Worm (Caenorhabditis elegans): ENCODE measurements around the gene tsp-17.

tsp-17 gene

ce11 chrX:3697623-3698022 lies 16.7 kb downstream of the tsp-17 start:
- TF ChIP-seq nhr-76 (tag; optimal IDR thresholded peaks at IDR 0.05), result no peak
- no peak for TF ChIP-seq dpl-1 (GFP tag; optimal IDR thresholded peaks at IDR 0.05)
- peak; percentile 60 for TF ChIP-seq F37D6.2 (tag; optimal IDR thresholded peaks at IDR 0.05)
- TF ChIP-seq ZK337.2 (GFP tag; IDR thresholded peaks at IDR 0.05), result peak; percentile 62; the same call in 1 of the 2 replicates
- peak; percentile 66 for TF ChIP-seq spr-1 (tag; optimal IDR thresholded peaks at IDR 0.05)
- TF ChIP-seq madf-5 (GFP tag; IDR thresholded peaks at IDR 0.05), result peak in 1 of 2 experiments; percentile 56; a peak in 1 of 4 replicates
- no peak for TF ChIP-seq ceh-82 (tag; optimal IDR thresholded peaks at IDR 0.05)
- TF ChIP-seq sdz-12 (GFP tag; optimal IDR thresholded peaks at IDR 0.05), result no peak
- TF ChIP-seq lin-1 (GFP tag; IDR thresholded peaks at IDR 0.05), result peak; percentile 87
- peak; percentile 19 for TF ChIP-seq nhr-11 (tag; optimal IDR thresholded peaks at IDR 0.05)
- peak; percentile 59 for TF ChIP-seq ztf-7 (tag; optimal IDR thresholded peaks at IDR 0.05)
- peak; percentile 68 for TF ChIP-seq aha-1 (tag)
- TF ChIP-seq nhr-48 (tag; optimal IDR thresholded peaks at IDR 0.05), result peak; percentile 63
- TF ChIP-seq Y75B8A.6 (GFP tag; IDR thresholded peaks at IDR 0.05), result peak; percentile 95; the same call in 1 of the 2 replicates
- peak; percentile 98 for TF ChIP-seq egl-43 (GFP tag; IDR thresholded peaks at IDR 0.05)
- TF ChIP-seq unc-39 (tag; optimal IDR thresholded peaks at IDR 0.05), result no peak
- TF ChIP-seq mep-1 (tag; optimal IDR thresholded peaks at IDR 0.05), result peak; percentile 79
- no peak for TF ChIP-seq zag-1 (tag; optimal IDR thresholded peaks at IDR 0.05)
- no peak for TF ChIP-seq nhr-237 (tag; optimal IDR thresholded peaks at IDR 0.05)
- TF ChIP-seq nhr-28 (tag; optimal IDR thresholded peaks at IDR 0.05), result peak; percentile 0
- TF ChIP-seq vab-7 (GFP tag; IDR thresholded peaks at IDR 0.05), result peak; percentile 97
- TF ChIP-seq tag-97 (GFP tag; IDR thresholded peaks at IDR 0.05), result no peak
- TF ChIP-seq daf-12 (tag; optimal IDR thresholded peaks at IDR 0.05), result no peak
- peak; percentile 84 for TF ChIP-seq dmd-9 (GFP tag; IDR thresholded peaks at IDR 0.05)
- TF ChIP-seq lin-38 (GFP tag; IDR thresholded peaks at IDR 0.05), result peak; percentile 81
- TF ChIP-seq nhr-25 (tag; optimal IDR thresholded peaks at IDR 0.05; ENCODE audit: borderline replicate concordance, insufficient read depth), result no peak
- peak; percentile 84 for TF ChIP-seq ceh-20 (GFP tag; IDR thresholded peaks at IDR 0.05)
- TF ChIP-seq nhr-41 (GFP tag; IDR thresholded peaks at IDR 0.05), result peak; percentile 85
- TF ChIP-seq saeg-2 (GFP tag; IDR thresholded peaks at IDR 0.05), result peak; percentile 79; the same call in 1 of the 2 replicates
- TF ChIP-seq F10B5.3 (tag; optimal IDR thresholded peaks at IDR 0.05), result peak; percentile 46
- peak; percentile 73 for TF ChIP-seq nhr-111 (GFP tag; optimal IDR thresholded peaks at IDR 0.05)
- TF ChIP-seq ceh-28 (tag; optimal IDR thresholded peaks at IDR 0.05), result no peak
- peak; percentile 27; the same call in 1 of the 2 replicates for TF ChIP-seq lin-29 (GFP tag; IDR thresholded peaks at IDR 0.05)
- no peak for TF ChIP-seq pqm-1 (tag; optimal IDR thresholded peaks at IDR 0.05)
- peak; percentile 96 for TF ChIP-seq hmg-1.1 (GFP tag; IDR thresholded peaks at IDR 0.05)
- TF ChIP-seq zip-11 (GFP tag; IDR thresholded peaks at IDR 0.05), result no peak
- TF ChIP-seq lir-3 (tag; optimal IDR thresholded peaks at IDR 0.05), result peak; percentile 43
- TF ChIP-seq Y5F2A.4 (GFP tag; optimal IDR thresholded peaks at IDR 0.05), result peak; percentile 67
- TF ChIP-seq hlh-11 (tag; optimal IDR thresholded peaks at IDR 0.05), result peak; percentile 62
- no peak for TF ChIP-seq lin-13 (GFP tag; optimal IDR thresholded peaks at IDR 0.05)
- TF ChIP-seq egl-27 (tag; optimal IDR thresholded peaks at IDR 0.05), result no peak
- TF ChIP-seq daf-16 (GFP tag; optimal IDR thresholded peaks at IDR 0.05), result peak; percentile 45 to 87
- TF ChIP-seq daf-16 (tag; optimal IDR thresholded peaks at IDR 0.05), result peak; percentile 58
- peak; percentile 97 for TF ChIP-seq lim-7 (GFP tag; IDR thresholded peaks at IDR 0.05)
- TF ChIP-seq hlh-30 (tag; optimal IDR thresholded peaks at IDR 0.05; ENCODE audit: insufficient read depth), result peak; percentile 66
- TF ChIP-seq Y105C5A.15 (GFP tag; IDR thresholded peaks at IDR 0.05), result peak; percentile 84
- TF ChIP-seq ces-1 (GFP tag; optimal IDR thresholded peaks at IDR 0.05), result peak; percentile 10
- TF ChIP-seq fkh-10 (GFP tag; optimal IDR thresholded peaks at IDR 0.05), result peak; percentile 3
- TF ChIP-seq skn-1 (tag; optimal IDR thresholded peaks at IDR 0.05), result no peak
- no peak for TF ChIP-seq fos-1 (tag; optimal IDR thresholded peaks at IDR 0.05)
- peak; percentile 73 for TF ChIP-seq rbr-2 (tag; optimal IDR thresholded peaks at IDR 0.05)
- TF ChIP-seq unc-130 (GFP tag; optimal IDR thresholded peaks at IDR 0.05), result peak; percentile 71
- peak in 1 of 2 experiments; percentile 62 for TF ChIP-seq hif-1 (tag; optimal IDR thresholded peaks at IDR 0.05)
